Fruit fly (Drosophila melanogaster) whole organism, wandering third instar larva: ENCODE data around the gene piwi.

Experiments used
- Abd-B ChIP-seq: fragments of >200 bp; optimal IDR thresholded peaks from 2 replicates; lab custom pipeline; 2017; ENCODE audit warnings: missing biosample characterization, missing genetic modification characterization
- CrebA ChIP-seq: fragments of 200-800 bp; sonication (Bioruptor generic); optimal IDR thresholded peaks from 2 replicates; lab custom pipeline; 2016; ENCODE audit warnings: missing biosample characterization, mild to moderate bottlenecking, missing genetic modification characterization, borderline replicate concordance
- Dfd ChIP-seq: fragments of >200 bp; optimal IDR thresholded peaks from 2 replicates; lab custom pipeline; 2017; ENCODE audit warnings: missing biosample characterization, missing genetic modification characterization
- Dif ChIP-seq: fragments of 200-275, 200-300 bp; sonication (Bioruptor generic); optimal IDR thresholded peaks from 2 replicates; lab custom pipeline; 2018; ENCODE audit warnings: missing biosample characterization, missing genetic modification characterization; ENCODE audit not compliant: partially characterized antibody
- GATAd ChIP-seq: sonication (Bioruptor generic); optimal IDR thresholded peaks from 2 replicates; lab custom pipeline; 2016; ENCODE audit warnings: missing biosample characterization, missing genetic modification characterization
- HLH106 ChIP-seq: fragments of 200-800 bp; optimal IDR thresholded peaks from 3 replicates; lab custom pipeline; 2019; ENCODE audit warnings: missing biosample characterization, mild to moderate bottlenecking, missing genetic modification characterization, moderate library complexity
- Hr78 ChIP-seq: fragments of >200 bp; optimal IDR thresholded peaks from 2 replicates; lab custom pipeline; 2017; ENCODE audit warnings: missing biosample characterization, missing genetic modification characterization
- Hr83 ChIP-seq: fragments of 200-300 bp; sonication (Bioruptor generic); optimal IDR thresholded peaks from 2 replicates; lab custom pipeline; 2016; ENCODE audit warnings: missing biosample characterization, mild to moderate bottlenecking, missing genetic modification characterization, moderate library complexity; ENCODE audit not compliant: poor library complexity, severe bottlenecking
- Mio ChIP-seq: sonication (Bioruptor generic); optimal IDR thresholded peaks from 2 replicates; lab custom pipeline; 2016; ENCODE audit warnings: missing biosample characterization, missing genetic modification characterization
- Myc ChIP-seq: fragments of >200 bp; optimal IDR thresholded peaks from 2 replicates; lab custom pipeline; 2017
- N ChIP-seq: fragments of >200 bp; optimal IDR thresholded peaks from 2 replicates; lab custom pipeline; 2018; ENCODE audit warnings: missing biosample characterization, missing external identifiers, missing genetic modification characterization
- OdsH ChIP-seq: fragments of 200-800 bp; sonication (Bioruptor generic); optimal IDR thresholded peaks from 2 replicates; lab custom pipeline; 2016; ENCODE audit warnings: missing biosample characterization, mild to moderate bottlenecking, missing genetic modification characterization
- Rel ChIP-seq, 2 experiments: fragments of 200-800 bp; sonication (Bioruptor generic) in 1 of 2; optimal IDR thresholded peaks; 2 replicates in 1 of 2; 3 replicates in 1 of 2; lab custom pipeline; 2016 to 2019; ENCODE audit warnings: mild to moderate bottlenecking in 2 of 2, missing biosample characterization in 2 of 2, missing genetic modification characterization in 2 of 2, moderate library complexity in 1 of 2
- Sp1 ChIP-seq: fragments of 200-800 bp; sonication (Bioruptor generic); optimal IDR thresholded peaks from 3 replicates; lab custom pipeline; 2019; ENCODE audit warnings: missing biosample characterization, mild to moderate bottlenecking, missing genetic modification characterization, moderate library complexity
- Vsx2 ChIP-seq: fragments of 200-300, 225-300 bp; sonication (Bioruptor generic); optimal IDR thresholded peaks from 2 replicates; lab custom pipeline; 2018; ENCODE audit warnings: missing biosample characterization, missing genetic modification characterization; ENCODE audit not compliant: partially characterized antibody
- br ChIP-seq: fragments of 200-800 bp; sonication (Bioruptor generic); optimal IDR thresholded peaks from 2 replicates; lab custom pipeline; 2016; ENCODE audit warnings: missing biosample characterization, missing genetic modification characterization
- brk ChIP-seq: fragments of 200-800 bp; sonication (Bioruptor generic); optimal IDR thresholded peaks from 2 replicates; lab custom pipeline; 2016; ENCODE audit warnings: missing biosample characterization, mild to moderate bottlenecking, missing genetic modification characterization
- dl ChIP-seq, 2 experiments: fragments of 175-275, 200-275 bp in 1 of 2; fragments of 200-275 bp in 1 of 2; sonication (Bioruptor generic); optimal IDR thresholded peaks; lab custom pipeline; 2018; ENCODE audit warnings: mild to moderate bottlenecking in 2 of 2, missing biosample characterization in 2 of 2, missing genetic modification characterization in 2 of 2, moderate library complexity in 2 of 2; ENCODE audit not compliant: partially characterized antibody in 2 of 2, insufficient read depth in 1 of 2
- dmrt93B ChIP-seq: fragments of 200-800 bp; sonication (Bioruptor generic); optimal IDR thresholded peaks from 2 replicates; lab custom pipeline; 2018; ENCODE audit warnings: missing biosample characterization, mild to moderate bottlenecking, missing genetic modification characterization
- ey ChIP-seq: fragments of 200-800 bp; sonication (Bioruptor generic); optimal IDR thresholded peaks from 2 replicates; lab custom pipeline; 2016; ENCODE audit warnings: missing biosample characterization, missing genetic modification characterization
- fru ChIP-seq: fragments of 200-800 bp; sonication (Bioruptor generic); optimal IDR thresholded peaks from 3 replicates; lab custom pipeline; 2016; ENCODE audit warnings: missing biosample characterization, mild to moderate bottlenecking, missing genetic modification characterization
- h ChIP-seq: fragments of 200-800 bp; sonication (Bioruptor generic); optimal IDR thresholded peaks from 3 replicates; lab custom pipeline; 2016; ENCODE audit warnings: missing biosample characterization, mild to moderate bottlenecking, missing genetic modification characterization
- jim ChIP-seq: fragments of 175-275, 200-325 bp; sonication (Bioruptor generic); optimal IDR thresholded peaks from 2 replicates; lab custom pipeline; 2016; ENCODE audit warnings: missing biosample characterization, mild to moderate bottlenecking, missing genetic modification characterization
- lola ChIP-seq: fragments of >200 bp; optimal IDR thresholded peaks from 2 replicates; lab custom pipeline; 2017; ENCODE audit warnings: missing biosample characterization, missing genetic modification characterization
- pan ChIP-seq: fragments of >200 bp; optimal IDR thresholded peaks from 2 replicates; lab custom pipeline; 2017
- psq ChIP-seq: fragments of 200-800 bp; sonication (Bioruptor generic); optimal IDR thresholded peaks from 3 replicates; lab custom pipeline; 2017; ENCODE audit warnings: missing biosample characterization, mild to moderate bottlenecking, missing genetic modification characterization, moderate library complexity
- rgr ChIP-seq: fragments of 200-800 bp; sonication (Bioruptor generic); optimal IDR thresholded peaks from 3 replicates; lab custom pipeline; 2016; ENCODE audit warnings: missing biosample characterization, mild to moderate bottlenecking, missing genetic modification characterization
- sage ChIP-seq: fragments of 200-800 bp; sonication (Bioruptor generic); optimal IDR thresholded peaks from 2 replicates; lab custom pipeline; 2016; ENCODE audit warnings: missing biosample characterization, mild to moderate bottlenecking, missing genetic modification characterization
- sv ChIP-seq: fragments of 200-800 bp; sonication (Bioruptor generic); optimal IDR thresholded peaks from 3 replicates; lab custom pipeline; 2016; ENCODE audit warnings: missing biosample characterization, missing genetic modification characterization
- usp ChIP-seq: fragments of >200 bp; optimal IDR thresholded peaks from 2 replicates; lab custom pipeline; 2017; ENCODE audit warnings: missing biosample characterization, missing genetic modification characterization

piwi gene

dm6 chr2L:10965962-10966361, 21.3 kb downstream of the piwi start:
- TF ChIP-seq psq (no peak), fru (GFP tag; lab: Kevin White, UChicago) (no peak), CrebA (GFP tag; lab: Kevin White, UChicago) (no peak)

dm6 chr2L:10964493-10964892, 22.7 kb downstream of the piwi start:
- TF ChIP-seq dl (GFP tag; optimal IDR thresholded peaks at IDR 0.05; lab: Kevin White, UChicago; ENCODE audit: insufficient read depth in 1 of 2, partially characterized antibody in 2 of 2) (no peak), rgr (GFP tag; lab: Kevin White, UChicago) (no peak), HLH106 (tag; lab: Kevin White, UChicago) (no peak), Myc (peak; percentile 66)

dm6 chr2L:10963979-10964378, 23.2 kb downstream of the piwi start, which contains the start of gene dpr2:
Gene dpr2 (minus strand): TSS chr2L:10964153.
- TF ChIP-seq Dfd (GFP tag; lab: Kevin White, UChicago) (no peak), Vsx2 (no peak), ey (GFP tag; lab: Kevin White, UChicago) (no peak), Hr83 (GFP tag; lab: Kevin White, UChicago) (no peak), jim (no peak), sage (GFP tag; lab: Kevin White, UChicago) (no peak), OdsH (no peak), Abd-B (GFP tag; lab: Kevin White, UChicago) (no peak), brk (GFP tag; lab: Kevin White, UChicago) (no peak), GATAd (GFP tag; lab: Kevin White, UChicago) (no peak), br (no peak)

dm6 chr2L:10940196-10940595, 47.0 kb downstream of the piwi start:
- TF ChIP-seq pan (lab: Kevin White, UChicago): no peak
- no peak for TF ChIP-seq sv (GFP tag; lab: Kevin White, UChicago)
- TF ChIP-seq brk (GFP tag; lab: Kevin White, UChicago): no peak
- no peak for TF ChIP-seq ey (GFP tag; lab: Kevin White, UChicago)
- TF ChIP-seq GATAd (GFP tag; lab: Kevin White, UChicago): no peak
- no peak for TF ChIP-seq Mio (GFP tag; lab: Kevin White, UChicago)
- TF ChIP-seq br: no peak
- no peak for TF ChIP-seq Hr83 (GFP tag; lab: Kevin White, UChicago)
- no peak for TF ChIP-seq usp (GFP tag; lab: Kevin White, UChicago)
- no peak for TF ChIP-seq lola (GFP tag; lab: Kevin White, UChicago)
- TF ChIP-seq dmrt93B: no peak
- TF ChIP-seq Sp1 (GFP tag; lab: Kevin White, UChicago): no peak
- no peak for TF ChIP-seq N (GFP tag; lab: Kevin White, UChicago)
- TF ChIP-seq, all 38 proteins: peak for 0

dm6 chr2L:10936362-10936761, 50.9 kb downstream of the piwi start, which contains the start of gene CG14072:
Gene CG14072 (plus strand): TSS chr2L:10936662.
- TF ChIP-seq Hr83 (GFP tag; lab: Kevin White, UChicago) (no peak), h (GFP tag; lab: Kevin White, UChicago) (no peak), Dif (GFP tag; lab: Kevin White, UChicago) (no peak), pan (lab: Kevin White, UChicago) (no peak), fru (GFP tag; lab: Kevin White, UChicago) (no peak), Rel (GFP tag; optimal IDR thresholded peaks at IDR 0.05; lab: Kevin White, UChicago) (no peak), Rel (tag; optimal IDR thresholded peaks at IDR 0.05; lab: Kevin White, UChicago) (no peak), HLH106 (tag; lab: Kevin White, UChicago) (no peak), Abd-B (GFP tag; lab: Kevin White, UChicago) (no peak), Hr78 (GFP tag; lab: Kevin White, UChicago) (no peak), lola (GFP tag; lab: Kevin White, UChicago) (no peak), jim (no peak)
